Fruit fly (Drosophila melanogaster) whole organism: ENCODE results near the gene gdl-ORF39.

Experiments
- pan ChIP-seq: fragments of >200 bp; optimal IDR thresholded peaks from 2 replicates; lab custom pipeline; 2017
- psq ChIP-seq: fragments of >200 bp; optimal IDR thresholded peaks from 2 replicates; lab custom pipeline; 2017

DNA sequence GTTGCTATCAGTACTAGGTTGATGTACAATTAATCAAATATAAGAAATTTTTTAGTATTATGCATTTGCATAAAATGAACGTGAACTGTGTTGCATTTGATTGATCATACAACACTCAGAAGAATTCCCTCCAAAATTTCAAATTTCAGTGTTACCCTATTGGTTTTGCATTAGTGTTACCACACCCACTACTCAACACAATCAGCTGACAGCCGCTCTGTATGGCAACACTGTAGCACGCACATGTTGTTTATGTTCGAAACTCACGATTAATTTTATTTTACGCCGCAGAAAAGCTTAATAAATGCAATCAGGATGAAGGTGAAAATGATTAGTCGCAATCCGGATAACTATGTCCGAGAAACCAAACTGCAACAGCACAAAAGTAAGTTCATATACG, 10.5 kb upstream of the gdl-ORF39 start, which contains the start of gene CG7275:
- TF ChIP-seq psq = no peak
- TF ChIP-seq pan (lab: Kevin White, UChicago) = no peak
